Fruit fly (Drosophila melanogaster): ENCODE data around the gene CG9981.

dm6 chrX:16373541-16373940, 31.4 kb downstream of the CG9981 start:
- TF ChIP-seq fd59A (GFP tag; optimal IDR thresholded peaks at IDR 0.05) (no peak), Sox102F (GFP tag; optimal IDR thresholded peaks at IDR 0.05) (no peak), Blimp-1 (GFP tag; optimal IDR thresholded peaks at IDR 0.05) (no peak), lz (GFP tag; optimal IDR thresholded peaks at IDR 0.05) (no peak), dsx (GFP tag; optimal IDR thresholded peaks at IDR 0.05; ENCODE audit: poor library complexity, severe bottlenecking) (no peak), CG11762 (GFP tag; optimal IDR thresholded peaks at IDR 0.05; ENCODE audit: insufficient read depth) (no peak), CG3919 (GFP tag; optimal IDR thresholded peaks at IDR 0.05) (no peak), CG10669 (GFP tag; optimal IDR thresholded peaks at IDR 0.05) (no peak), CG15336 (GFP tag; IDR thresholded peaks at IDR 0.05) (peak; percentile 66), CG32006 (GFP tag; optimal IDR thresholded peaks at IDR 0.05) (no peak), CG8119 (GFP tag; IDR thresholded peaks at IDR 0.05) (peak; percentile 45; the same call in 1 of the 3 replicates)
